Fruit fly (Drosophila melanogaster) whole organism, pupa: ENCODE measurements around the gene jumu.
A peak's percentile ranks its signal among the peaks of the same experiment; 100 is the strongest.

Experiments
- CG10348 ChIP-seq: fragments of 200-800 bp; sonication (Bioruptor generic); IDR thresholded peaks from 2 replicates; pipeline ENCODE4 v1.3.6; 2022; ENCODE audit warnings: missing biosample characterization, missing genetic modification characterization
- CG12605 ChIP-seq: fragments of 200-800 bp; sonication (Bioruptor generic); IDR thresholded peaks from 2 replicates; pipeline ENCODE4 v1.3.6; 2022; ENCODE audit warnings: missing biosample characterization, missing genetic modification characterization
- CG13204 ChIP-seq: fragments of 200-800 bp; sonication (Bioruptor generic); optimal IDR thresholded peaks from 2 replicates; lab custom pipeline; 2018; ENCODE audit warnings: missing biosample characterization, mild to moderate bottlenecking, missing genetic modification characterization, moderate library complexity
- CG14655 ChIP-seq: fragments of 200-800 bp; sonication (Bioruptor generic); optimal IDR thresholded peaks from 3 replicates; lab custom pipeline; 2017; ENCODE audit warnings: mild to moderate bottlenecking, missing biosample characterization, missing genetic modification reagents, missing genetic modification characterization
- CG15710 ChIP-seq: fragments of 200-800 bp; sonication (Bioruptor generic); optimal IDR thresholded peaks from 2 replicates; lab custom pipeline; 2018; ENCODE audit warnings: missing biosample characterization, mild to moderate bottlenecking, missing genetic modification characterization, moderate library complexity
- CG17806 ChIP-seq: fragments of 200-800 bp; sonication (Bioruptor generic); optimal IDR thresholded peaks from 2 replicates; lab custom pipeline; 2018; ENCODE audit warnings: missing biosample characterization, mild to moderate bottlenecking, missing genetic modification characterization, moderate library complexity
- CG32121 ChIP-seq: fragments of 200-800 bp; sonication (Bioruptor generic); IDR thresholded peaks from 2 replicates; pipeline ENCODE4 v1.3.6; 2022; ENCODE audit warnings: missing biosample characterization, missing genetic modification characterization
- CG34367 ChIP-seq: fragments of 200-800 bp; sonication (Bioruptor generic); optimal IDR thresholded peaks from 2 replicates; lab custom pipeline; 2018; ENCODE audit warnings: missing biosample characterization, mild to moderate bottlenecking, missing genetic modification characterization
- CG4496 ChIP-seq: fragments of 200-800 bp; sonication (Bioruptor generic); IDR thresholded peaks from 3 replicates; pipeline ENCODE4 v1.3.6; 2022; ENCODE audit warnings: missing biosample characterization, missing genetic modification characterization
- CG8159 ChIP-seq: fragments of 200-800 bp; sonication (Bioruptor generic); optimal IDR thresholded peaks from 3 replicates; lab custom pipeline; 2018; ENCODE audit warnings: missing biosample characterization, mild to moderate bottlenecking, missing genetic modification characterization, moderate library complexity
- CG8301 ChIP-seq: fragments of 200-800 bp; sonication (Bioruptor generic); optimal IDR thresholded peaks from 2 replicates; lab custom pipeline; 2018; ENCODE audit warnings: missing biosample characterization, mild to moderate bottlenecking, missing genetic modification characterization
- CG9948 ChIP-seq: fragments of 200-800 bp; sonication (Bioruptor generic); optimal IDR thresholded peaks from 2 replicates; lab custom pipeline; 2018; ENCODE audit warnings: missing biosample characterization, mild to moderate bottlenecking, missing genetic modification characterization, moderate library complexity
- D1 ChIP-seq: fragments of 200-800 bp; sonication (Bioruptor generic); optimal IDR thresholded peaks from 2 replicates; lab custom pipeline; 2018; ENCODE audit warnings: missing biosample characterization, mild to moderate bottlenecking, missing genetic modification characterization, moderate library complexity
- EcR ChIP-seq: fragments of 200-800 bp; sonication (Bioruptor generic); optimal IDR thresholded peaks from 3 replicates; lab custom pipeline; 2019; ENCODE audit warnings: missing biosample characterization, missing genetic modification characterization, mild to moderate bottlenecking, moderate library complexity, missing genetic modification reagents
- Ets98B ChIP-seq: fragments of 200-800 bp; sonication (Bioruptor generic); IDR thresholded peaks from 2 replicates; pipeline ENCODE4 v1.3.6; 2022; ENCODE audit warnings: missing biosample characterization, missing genetic modification characterization
- Pif1A ChIP-seq: fragments of 200-800 bp; sonication (Bioruptor generic); optimal IDR thresholded peaks from 3 replicates; lab custom pipeline; 2016; ENCODE audit warnings: missing biosample characterization, missing genetic modification characterization
- Pif1B ChIP-seq: fragments of 200-800 bp; sonication (Bioruptor generic); optimal IDR thresholded peaks from 3 replicates; lab custom pipeline; 2016; ENCODE audit warnings: missing biosample characterization, missing genetic modification characterization
- Snoo ChIP-seq: fragments of 200-800 bp; sonication (Bioruptor generic); optimal IDR thresholded peaks from 3 replicates; lab custom pipeline; 2017; ENCODE audit warnings: missing biosample characterization, mild to moderate bottlenecking, missing genetic modification characterization, inconsistent platforms
- fd96Ca ChIP-seq: fragments of 200-800 bp; sonication (Bioruptor generic); IDR thresholded peaks from 3 replicates; pipeline ENCODE4 v1.3.6; 2022; ENCODE audit warnings: missing biosample characterization, missing genetic modification characterization
- gl ChIP-seq: fragments of 200-800 bp; sonication (Bioruptor generic); optimal IDR thresholded peaks from 2 replicates; lab custom pipeline; 2018; ENCODE audit warnings: missing biosample characterization, mild to moderate bottlenecking, missing genetic modification characterization
- rn ChIP-seq: fragments of 200-800 bp; sonication (Bioruptor generic); IDR thresholded peaks from 2 replicates; pipeline ENCODE4 v1.3.6; 2022; ENCODE audit warnings: missing biosample characterization, missing genetic modification characterization

Gene jumu

DNA sequence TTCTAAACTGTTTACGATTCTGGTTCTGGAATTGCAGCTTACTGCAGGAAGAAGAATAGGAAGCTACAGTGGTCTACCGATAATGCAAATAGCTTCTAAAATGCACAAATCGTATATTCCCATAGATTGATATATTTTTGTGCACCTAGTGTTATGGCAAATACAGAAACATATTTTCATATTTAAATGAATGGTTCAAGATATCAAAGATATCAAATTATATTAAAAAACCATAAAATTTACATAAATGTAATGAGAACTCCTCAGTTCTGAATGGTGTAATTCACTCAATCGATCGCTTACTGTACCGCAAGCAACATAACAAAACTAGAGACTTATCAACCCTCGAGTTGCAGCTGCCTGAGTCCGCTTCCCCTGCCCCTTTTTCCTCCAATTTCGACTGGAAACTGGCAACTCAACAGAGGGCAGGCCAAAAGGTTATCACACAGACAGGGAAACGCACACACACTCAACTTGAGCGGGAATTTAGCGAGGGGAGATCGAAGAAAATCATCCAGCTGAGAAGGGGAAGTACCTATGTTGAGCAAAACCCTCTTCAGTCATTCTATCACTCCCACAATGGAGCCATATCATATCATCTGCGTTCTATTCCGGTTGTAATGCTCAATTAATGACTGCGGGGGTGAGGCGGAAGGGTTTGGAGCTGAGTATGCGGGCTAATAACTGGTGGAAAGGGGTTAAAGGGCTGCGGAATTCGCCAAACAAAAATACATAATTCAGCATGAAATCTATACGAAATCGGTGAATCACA is 4.1 kb downstream of the jumu start:
- peak; percentile 45 for TF ChIP-seq CG15710 (tag; lab: Kevin White, UChicago)
- peak; percentile 33 for TF ChIP-seq CG9948
- TF ChIP-seq CG10348 (GFP tag; lab: Robert Waterston, UW), result no peak
- TF ChIP-seq CG8301 (tag; lab: Kevin White, UChicago), result peak; percentile 45
- peak; percentile 0 for TF ChIP-seq CG34367
- TF ChIP-seq Pif1A (GFP tag; lab: Kevin White, UChicago), result peak; percentile 22
- TF ChIP-seq CG17806, result peak; percentile 25
- no peak for TF ChIP-seq fd96Ca (GFP tag; lab: Robert Waterston, UW)
- TF ChIP-seq gl (tag; lab: Kevin White, UChicago), result no peak
- TF ChIP-seq D1, result no peak
- no peak for TF ChIP-seq CG13204 (GFP tag; lab: Kevin White, UChicago)
- no peak for TF ChIP-seq CG4496
- TF ChIP-seq CG14655, result peak; percentile 56
- TF ChIP-seq EcR (GFP tag; lab: Kevin White, UChicago), result no peak
- TF ChIP-seq CG8159 (tag; lab: Kevin White, UChicago), result peak; percentile 59

DNA sequence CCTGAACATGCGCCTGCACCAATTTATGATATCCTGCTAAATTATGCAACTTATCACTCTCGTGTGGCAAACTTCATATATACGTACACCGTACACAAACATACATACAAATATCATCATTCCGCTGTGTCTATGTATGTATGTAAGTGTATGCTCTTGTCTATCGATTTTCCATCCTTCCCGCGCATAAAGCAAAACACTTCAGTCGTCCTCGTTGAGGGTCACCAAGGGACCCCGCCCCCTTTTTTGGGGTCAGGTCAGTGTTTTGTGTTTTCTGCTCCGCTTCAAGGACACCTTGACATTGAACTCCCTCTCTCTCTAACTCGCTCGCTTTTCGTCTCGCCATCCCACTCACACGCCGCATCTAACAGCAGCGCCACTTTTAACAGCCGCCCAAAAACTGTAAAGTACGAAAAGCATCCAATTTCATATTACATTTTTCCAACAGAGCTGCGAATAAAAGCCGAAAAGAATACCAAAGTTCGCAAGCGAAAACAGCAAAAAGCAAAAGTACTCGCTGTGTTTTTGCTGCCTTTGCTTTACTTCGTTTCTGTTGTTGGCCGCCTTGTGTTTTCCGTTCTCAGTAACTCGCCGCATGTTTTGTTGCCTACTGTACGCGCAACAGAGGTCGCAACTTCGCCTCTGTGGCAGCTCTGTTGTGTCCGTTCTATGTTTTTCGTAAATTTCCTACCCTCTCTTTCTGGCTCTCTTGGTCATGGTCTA is 6.0 kb downstream of the jumu start:
- no peak for TF ChIP-seq Pif1B
- TF ChIP-seq EcR (GFP tag; lab: Kevin White, UChicago), result peak; percentile 45

DNA sequence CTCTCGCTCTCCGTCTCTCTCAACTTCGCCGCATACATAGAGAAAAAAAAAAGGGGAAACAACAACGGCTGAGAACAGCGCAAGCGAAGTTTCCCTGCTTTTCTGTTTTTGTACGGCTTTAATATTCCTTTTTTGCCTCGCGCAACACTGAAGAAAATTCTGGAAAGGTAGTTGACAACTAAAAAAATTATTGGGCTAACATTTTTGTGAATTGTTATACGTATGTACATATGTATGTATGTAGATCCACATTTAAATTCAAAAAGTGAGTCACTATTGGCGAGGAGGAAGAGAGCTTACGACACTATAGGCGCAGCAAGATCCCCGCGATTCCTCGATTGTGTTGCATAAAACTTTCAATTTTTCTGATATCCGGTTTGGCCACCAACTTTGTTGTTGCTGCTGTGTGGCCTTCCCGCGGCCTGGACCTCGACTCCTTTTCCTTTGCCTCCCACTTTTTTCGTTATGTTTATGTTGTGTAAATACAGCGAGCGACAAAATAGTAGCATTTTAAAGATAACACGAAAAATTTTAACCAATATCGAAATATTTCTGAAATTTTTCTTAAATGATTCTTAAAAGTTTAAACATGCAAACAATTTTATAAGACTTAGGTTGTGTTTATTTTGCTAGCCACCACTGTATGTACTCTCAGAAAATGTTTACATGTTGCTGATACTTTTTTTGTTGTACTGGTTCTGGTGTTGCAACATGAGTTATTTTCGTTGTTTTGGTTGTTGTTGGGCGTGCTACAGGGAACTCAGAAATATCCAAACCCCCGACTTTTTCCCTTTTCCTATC is 6.8 kb downstream of the jumu start:
- TF ChIP-seq rn (no peak), Ets98B (GFP tag; lab: Robert Waterston, UW) (no peak), CG32121 (no peak), CG34367 (peak; percentile 88), Snoo (tag; lab: Kevin White, UChicago) (peak; percentile 75), CG15710 (tag; lab: Kevin White, UChicago) (peak; percentile 91), CG14655 (peak; percentile 93), CG13204 (GFP tag; lab: Kevin White, UChicago) (peak; percentile 80), CG8301 (tag; lab: Kevin White, UChicago) (peak; percentile 93), CG4496 (no peak), Pif1A (GFP tag; lab: Kevin White, UChicago) (peak; percentile 90), gl (tag; lab: Kevin White, UChicago) (peak; percentile 83), CG10348 (GFP tag; lab: Robert Waterston, UW) (no peak), D1 (peak; percentile 78), fd96Ca (GFP tag; lab: Robert Waterston, UW) (peak; percentile 43; the same call in 2 of the 3 replicates), CG8159 (tag; lab: Kevin White, UChicago) (peak; percentile 92), EcR (GFP tag; lab: Kevin White, UChicago) (no peak), CG17806 (peak; percentile 90), CG9948 (peak; percentile 90), CG12605 (GFP tag; lab: Robert Waterston, UW) (no peak), Pif1B (peak; percentile 90)

DNA sequence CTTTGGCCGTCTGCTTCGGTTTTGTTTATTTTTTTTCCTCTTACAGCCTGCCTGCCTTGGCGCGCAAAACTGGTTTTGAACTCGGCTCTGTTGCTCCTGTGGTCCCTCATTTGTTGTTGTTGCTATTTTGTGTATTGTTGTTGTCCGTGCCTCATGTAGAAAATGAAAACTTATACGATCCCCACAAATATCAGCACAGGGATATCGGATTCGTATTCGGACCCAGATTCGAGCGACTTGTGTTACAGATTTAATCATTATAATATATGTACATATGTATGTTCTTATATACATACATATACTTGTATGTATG is 7.3 kb downstream of the jumu start:
- TF ChIP-seq EcR (GFP tag; lab: Kevin White, UChicago) (peak; percentile 26), fd96Ca (GFP tag; lab: Robert Waterston, UW) (no peak)

DNA sequence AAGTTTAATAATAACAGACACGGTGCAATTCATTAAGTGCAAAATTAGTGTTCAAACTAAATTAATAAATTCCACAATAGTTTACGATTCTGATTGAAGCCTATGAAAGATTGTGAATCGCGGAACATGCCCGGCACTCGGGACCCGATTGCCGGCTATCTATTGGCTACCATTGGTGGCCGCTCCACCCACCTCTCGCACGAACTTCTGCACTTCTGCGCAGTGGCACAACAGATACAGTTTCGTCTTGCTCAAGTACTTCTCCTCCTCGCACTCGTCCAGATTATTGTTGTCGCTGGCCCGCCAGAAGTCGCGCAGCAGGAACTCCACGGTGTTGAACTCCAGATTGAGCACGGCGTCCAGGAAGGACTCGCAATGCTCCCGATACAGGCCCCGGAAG is 14.3 kb downstream of the jumu start:
- TF ChIP-seq EcR (GFP tag; lab: Kevin White, UChicago) (no peak), Pif1B (no peak), CG13204 (GFP tag; lab: Kevin White, UChicago) (no peak), CG15710 (tag; lab: Kevin White, UChicago) (no peak), Ets98B (GFP tag; lab: Robert Waterston, UW) (no peak), Pif1A (GFP tag; lab: Kevin White, UChicago) (no peak), CG32121 (no peak), CG8159 (tag; lab: Kevin White, UChicago) (no peak), fd96Ca (GFP tag; lab: Robert Waterston, UW) (no peak), CG4496 (no peak), D1 (no peak), CG10348 (GFP tag; lab: Robert Waterston, UW) (no peak), CG17806 (no peak), Snoo (tag; lab: Kevin White, UChicago) (no peak)

DNA sequence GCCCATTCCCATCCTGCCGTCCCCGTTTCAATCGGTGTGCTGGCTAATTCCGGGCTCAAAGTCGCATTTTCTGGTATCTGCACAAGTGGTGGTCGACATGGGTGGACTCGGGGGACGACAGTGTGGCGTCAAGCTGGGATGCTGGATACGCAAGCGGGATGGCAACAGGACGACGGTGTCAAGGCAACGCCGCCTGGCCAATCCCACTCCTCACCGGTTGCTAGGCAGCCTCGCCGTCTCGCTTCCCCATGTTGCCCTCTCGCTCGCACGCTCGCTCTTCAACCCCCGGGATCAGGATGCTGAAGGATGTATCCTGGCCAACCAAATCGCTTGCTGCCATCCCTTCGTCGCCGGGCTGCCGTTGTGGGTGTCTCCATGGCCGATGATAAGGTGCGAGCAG is 18.3 kb downstream of the jumu start:
- TF ChIP-seq CG14655 (no peak), CG17806 (no peak), CG32121 (no peak), CG12605 (GFP tag; lab: Robert Waterston, UW) (no peak), Pif1A (GFP tag; lab: Kevin White, UChicago) (no peak), CG10348 (GFP tag; lab: Robert Waterston, UW) (no peak), fd96Ca (GFP tag; lab: Robert Waterston, UW) (no peak), Ets98B (GFP tag; lab: Robert Waterston, UW) (no peak), CG13204 (GFP tag; lab: Kevin White, UChicago) (no peak)
